Worm (Caenorhabditis elegans): Measurements from ENCODE around the gene F02D10.2.

DNA sequence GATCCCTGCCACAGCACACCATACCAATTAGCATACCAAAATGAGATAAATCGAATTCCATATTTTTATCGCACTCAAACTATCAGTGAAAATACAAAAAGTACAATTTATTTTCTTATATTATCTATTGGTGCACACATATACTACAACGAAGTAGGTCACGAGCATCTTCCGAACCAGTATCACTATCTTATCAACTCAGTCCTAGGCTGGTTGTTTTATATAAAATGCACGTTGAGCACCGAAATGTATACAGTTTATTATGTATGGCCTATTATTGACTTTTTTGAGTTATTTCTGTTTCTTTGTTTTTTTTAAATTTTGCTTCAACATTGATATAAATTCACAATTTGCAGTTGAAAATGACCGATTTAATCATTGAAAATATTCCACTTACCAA, 48.0 kb downstream of the F02D10.2 start, which contains the start of gene C29F7.2:
- TF ChIP-seq unc-86 (tag; optimal IDR thresholded peaks at IDR 0.05) (no peak), alr-1 (tag; optimal IDR thresholded peaks at IDR 0.05; ENCODE audit: borderline replicate concordance) (no peak), ceh-88 (GFP tag; IDR thresholded peaks at IDR 0.05) (no peak), pqm-1 (tag; optimal IDR thresholded peaks at IDR 0.05) (no peak), snpc-4 (tag; optimal IDR thresholded peaks at IDR 0.05) (no peak), dpl-1 (GFP tag; optimal IDR thresholded peaks at IDR 0.05) (no peak), elt-2 (tag; optimal IDR thresholded peaks at IDR 0.05) (peak; percentile 94), elt-3 (tag; optimal IDR thresholded peaks at IDR 0.05) (no peak), nhr-71 (tag; optimal IDR thresholded peaks at IDR 0.05) (peak; percentile 19)

All from whole organism, L1 larva.